Worm (Caenorhabditis elegans) whole organism, L3 larva: ENCODE results near the gene Y57A10C.8.

Experiments used
- ZK546.5 ChIP-seq: sonication (generic microtip); optimal IDR thresholded peaks from 2 replicates; lab custom pipeline; 2017; ENCODE audit warnings: missing biosample characterization, missing genetic modification characterization
- aly-2 ChIP-seq: fragments of 150-350 bp; optimal IDR thresholded peaks from 2 replicates; lab custom pipeline; 2014; ENCODE audit warnings: missing biosample characterization, missing genetic modification characterization
- ama-1 ChIP-seq: fragments of 150-350 bp; optimal IDR thresholded peaks from 2 replicates; lab custom pipeline; 2018
- ceh-16 ChIP-seq: sonication (generic microtip); optimal IDR thresholded peaks from 2 replicates; lab custom pipeline; 2017; ENCODE audit warnings: missing biosample characterization, missing genetic modification characterization
- ceh-28 ChIP-seq: fragments of 150-350 bp; optimal IDR thresholded peaks from 2 replicates; lab custom pipeline; 2014; ENCODE audit warnings: missing biosample characterization, missing genetic modification reagents, missing genetic modification characterization
- ceh-82 ChIP-seq: fragments of 150-350 bp; optimal IDR thresholded peaks from 2 replicates; lab custom pipeline; 2014; ENCODE audit warnings: missing biosample characterization, missing genetic modification characterization
- daf-12 ChIP-seq: fragments of 150-350 bp; optimal IDR thresholded peaks from 2 replicates; lab custom pipeline; 2014; ENCODE audit warnings: missing biosample characterization, missing genetic modification reagents, missing genetic modification characterization
- egl-27 ChIP-seq: sonication (generic microtip); optimal IDR thresholded peaks from 4 replicates; lab custom pipeline; 2017; ENCODE audit warnings: missing biosample characterization, missing genetic modification reagents, missing genetic modification characterization
- egl-5 ChIP-seq: fragments of 150-350 bp; optimal IDR thresholded peaks from 2 replicates; lab custom pipeline; 2017; ENCODE audit warnings: missing biosample characterization, missing genetic modification reagents, missing genetic modification characterization, inconsistent platforms
- elt-2 ChIP-seq: sonication (generic microtip); optimal IDR thresholded peaks from 2 replicates; lab custom pipeline; 2016; ENCODE audit warnings: missing genetic modification reagents, mild to moderate bottlenecking, missing genetic modification characterization, missing compliant biosample characterization
- eor-1 ChIP-seq, 2 experiments: fragments of 150-350 bp; optimal IDR thresholded peaks; 2 replicates each; lab custom pipeline; 2014 to 2018; ENCODE audit warnings: missing biosample characterization in 2 of 2, missing genetic modification characterization in 2 of 2
- fkh-10 ChIP-seq: sonication (generic microtip); optimal IDR thresholded peaks from 2 replicates; lab custom pipeline; 2017; ENCODE audit warnings: missing biosample characterization, missing genetic modification reagents, missing genetic modification characterization
- hmg-11 ChIP-seq: sonication (generic microtip); optimal IDR thresholded peaks from 2 replicates; lab custom pipeline; 2016; ENCODE audit warnings: missing genetic modification characterization, missing compliant biosample characterization
- jun-1 ChIP-seq: fragments of 150-350 bp; optimal IDR thresholded peaks from 2 replicates; lab custom pipeline; 2014; ENCODE audit warnings: missing biosample characterization, missing genetic modification reagents, missing genetic modification characterization
- lsy-12 ChIP-seq: sonication (generic microtip); optimal IDR thresholded peaks from 2 replicates; lab custom pipeline; 2016; ENCODE audit warnings: mild to moderate bottlenecking, missing genetic modification characterization, missing compliant biosample characterization
- mml-1 ChIP-seq: fragments of 150-350 bp; sonication (generic microtip); optimal IDR thresholded peaks from 3 replicates; lab custom pipeline; 2014; ENCODE audit warnings: missing biosample characterization, missing genetic modification characterization
- nfya-1 ChIP-seq: sonication (generic microtip); optimal IDR thresholded peaks from 2 replicates; lab custom pipeline; 2017; ENCODE audit warnings: missing genetic modification characterization, mild to moderate bottlenecking, missing compliant biosample characterization, antibody characterized with exemption, moderate library complexity; ENCODE audit not compliant: insufficient read depth
- nhr-11 ChIP-seq: fragments of 150-350 bp; optimal IDR thresholded peaks from 2 replicates; lab custom pipeline; 2014; ENCODE audit warnings: missing biosample characterization, missing genetic modification characterization
- nhr-23 ChIP-seq: fragments of 150-350 bp; optimal IDR thresholded peaks from 2 replicates; lab custom pipeline; 2014; ENCODE audit warnings: missing biosample characterization, missing genetic modification reagents, missing genetic modification characterization
- nhr-237 ChIP-seq: fragments of 150-350 bp; optimal IDR thresholded peaks from 2 replicates; lab custom pipeline; 2014; ENCODE audit warnings: missing biosample characterization, missing genetic modification characterization
- nhr-25 ChIP-seq: sonication (generic microtip); optimal IDR thresholded peaks from 2 replicates; lab custom pipeline; 2017; ENCODE audit warnings: missing biosample characterization, missing genetic modification characterization
- nhr-28 ChIP-seq: fragments of 150-350 bp; optimal IDR thresholded peaks from 2 replicates; lab custom pipeline; 2014; ENCODE audit warnings: missing biosample characterization, missing genetic modification characterization
- nhr-43 ChIP-seq: sonication (generic microtip); optimal IDR thresholded peaks from 2 replicates; lab custom pipeline; 2016; ENCODE audit warnings: mild to moderate bottlenecking, missing genetic modification characterization, missing compliant biosample characterization; ENCODE audit not compliant: poor library complexity, severe bottlenecking
- nhr-67 ChIP-seq: fragments of 150-350 bp; optimal IDR thresholded peaks from 2 replicates; lab custom pipeline; 2014; ENCODE audit warnings: missing biosample characterization, missing genetic modification characterization
- nhr-77 ChIP-seq: fragments of 150-350 bp; optimal IDR thresholded peaks from 2 replicates; lab custom pipeline; 2014; ENCODE audit warnings: missing biosample characterization, missing genetic modification characterization
- pha-4 ChIP-seq: fragments of 150-350 bp; optimal IDR thresholded peaks from 2 replicates; lab custom pipeline; 2014; ENCODE audit warnings: missing biosample characterization, missing genetic modification reagents, missing genetic modification characterization
- snpc-4 ChIP-seq: fragments of 150-350 bp; optimal IDR thresholded peaks from 2 replicates; lab custom pipeline; 2014; ENCODE audit warnings: missing biosample characterization, missing genetic modification characterization
- unc-62 ChIP-seq: fragments of 150-350 bp; sonication (generic microtip); optimal IDR thresholded peaks from 4 replicates; lab custom pipeline; 2014; ENCODE audit warnings: missing biosample characterization, missing genetic modification reagents, missing genetic modification characterization
- zag-1 ChIP-seq: fragments of 150-350 bp; optimal IDR thresholded peaks from 2 replicates; lab custom pipeline; 2014; ENCODE audit warnings: missing biosample characterization, missing genetic modification characterization
- ztf-4 ChIP-seq: fragments of 150-350 bp; optimal IDR thresholded peaks from 2 replicates; lab custom pipeline; 2014; ENCODE audit warnings: missing biosample characterization, missing genetic modification characterization

Gene Y57A10C.8

DNA sequence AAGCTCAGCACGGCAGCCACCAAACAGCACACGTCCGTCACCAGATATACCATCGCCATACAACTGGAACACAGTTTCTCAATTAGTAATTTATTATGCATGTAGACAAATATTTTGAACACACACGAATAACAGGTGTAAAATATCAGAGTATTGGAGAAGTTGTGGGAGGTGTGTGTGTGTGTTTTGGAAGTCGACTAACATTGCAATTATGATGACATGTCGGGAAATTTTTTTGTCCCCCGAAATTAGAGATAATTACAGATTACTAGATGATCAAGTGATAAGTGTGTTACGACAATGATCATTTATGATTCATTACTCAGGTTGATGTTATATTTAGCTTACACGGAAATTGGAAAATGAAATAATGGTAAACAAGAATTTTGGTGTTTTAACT is at the start of gene Y57A10C.8:
TSS of gene Y57A10C.8 (minus strand) at position 101 of the 400 bp plus-strand sequence.
- TF ChIP-seq jun-1 = no peak

DNA sequence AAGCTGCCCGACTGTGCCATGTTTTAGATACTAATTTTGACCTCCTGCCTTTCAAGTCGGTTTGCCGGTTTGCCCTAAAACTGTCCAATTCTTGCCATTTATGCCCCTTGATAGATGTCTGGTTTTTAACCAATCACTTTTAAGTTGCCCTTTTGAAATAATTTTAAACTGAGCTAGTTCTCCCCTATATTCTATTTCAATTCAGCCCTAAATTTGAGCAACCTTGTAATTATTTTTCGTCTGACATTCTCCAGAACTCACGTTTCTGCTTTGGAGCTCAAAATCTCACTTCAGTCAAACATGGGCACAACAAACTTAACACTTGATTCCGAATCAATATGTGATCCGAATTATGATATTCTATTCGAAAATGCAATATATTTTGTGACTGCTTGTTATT is 43.8 kb upstream of the Y57A10C.8 start, which contains the start of gene srg-17:
TSS of gene srg-17 (plus strand) at position 301 of the 400 bp plus-strand sequence.
- TF ChIP-seq nhr-77 (tag; lab: Kevin White, UChicago) (no peak), aly-2 (tag; lab: Kevin White, UChicago) (no peak)

DNA sequence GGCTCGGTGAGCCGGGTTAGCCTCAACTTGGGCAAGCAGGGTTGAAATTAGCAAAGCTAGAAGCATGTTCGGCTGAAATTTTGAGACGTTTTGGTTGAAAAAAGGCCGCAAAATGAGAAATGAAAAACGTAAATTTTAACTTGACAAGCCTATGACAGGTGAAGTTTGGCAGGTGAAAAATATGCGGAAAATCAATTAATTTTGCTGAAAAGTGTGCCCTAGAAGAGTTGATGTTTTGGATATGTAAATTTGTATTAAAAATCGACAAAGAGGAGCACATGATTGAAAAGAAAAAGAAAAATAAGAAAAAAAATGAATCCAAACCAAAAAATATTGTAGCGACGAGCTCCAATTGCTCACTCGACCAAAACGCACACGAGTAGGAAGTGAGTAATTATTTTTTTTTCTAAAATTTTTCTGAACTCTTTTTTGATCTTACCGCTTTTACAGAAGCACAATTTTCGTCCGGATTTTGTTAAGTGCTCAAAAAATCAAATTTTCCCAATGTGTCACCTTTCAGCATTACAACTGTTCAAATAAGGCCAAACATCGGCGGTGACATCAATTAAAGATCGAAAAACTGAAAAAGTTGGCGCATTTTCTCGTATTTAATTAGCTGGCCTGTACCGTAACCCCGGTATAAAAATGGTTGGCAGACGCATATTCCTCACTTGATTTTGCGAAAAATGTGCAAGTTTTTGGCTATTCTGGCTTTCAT is 41.7 kb upstream of the Y57A10C.8 start, which contains the start of the genes F15A4.5 and phat-8:
TSS of gene F15A4.5 (minus strand) at position 101 of the 718 bp plus-strand sequence.
TSS of gene phat-8 (plus strand) at position 668 of the 718 bp plus-strand sequence.
- TF ChIP-seq pha-4 (tag; lab: Kevin White, UChicago) = no peak
- no peak for TF ChIP-seq ceh-82 (tag; lab: Kevin White, UChicago)
- TF ChIP-seq, all 47 proteins: peak for 0

DNA sequence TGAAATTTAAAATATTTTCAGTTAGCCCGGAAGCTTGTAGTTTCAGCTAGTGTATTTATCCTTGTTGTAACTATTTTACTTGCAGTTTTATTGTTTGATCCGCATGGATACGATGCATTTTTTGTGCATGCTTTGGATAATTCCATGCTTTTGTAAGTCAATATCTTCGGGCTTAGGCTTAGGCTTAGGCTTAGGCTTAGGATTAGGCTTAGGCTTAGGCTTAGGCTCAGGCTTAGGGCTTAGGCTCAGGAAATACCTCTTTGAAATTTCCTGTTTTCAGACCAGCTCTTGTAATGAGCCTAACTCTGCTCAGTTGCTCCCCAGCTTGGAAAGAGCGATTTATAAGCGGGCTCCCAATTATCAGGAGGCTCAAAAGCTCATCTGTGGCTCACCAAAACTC is 37.4 kb upstream of the Y57A10C.8 start, which contains the start of gene srg-16:
TSS of gene srg-16 (plus strand) at position 87 of the 400 bp plus-strand sequence.
- TF ChIP-seq eor-1 (tag; optimal IDR thresholded peaks at IDR 0.05; lab: Kevin White, UChicago) = no peak
- TF ChIP-seq ceh-82 (tag; lab: Kevin White, UChicago) = no peak
- TF ChIP-seq ceh-28 (tag; lab: Kevin White, UChicago) = no peak
- TF ChIP-seq, all 47 proteins: peak for 0

DNA sequence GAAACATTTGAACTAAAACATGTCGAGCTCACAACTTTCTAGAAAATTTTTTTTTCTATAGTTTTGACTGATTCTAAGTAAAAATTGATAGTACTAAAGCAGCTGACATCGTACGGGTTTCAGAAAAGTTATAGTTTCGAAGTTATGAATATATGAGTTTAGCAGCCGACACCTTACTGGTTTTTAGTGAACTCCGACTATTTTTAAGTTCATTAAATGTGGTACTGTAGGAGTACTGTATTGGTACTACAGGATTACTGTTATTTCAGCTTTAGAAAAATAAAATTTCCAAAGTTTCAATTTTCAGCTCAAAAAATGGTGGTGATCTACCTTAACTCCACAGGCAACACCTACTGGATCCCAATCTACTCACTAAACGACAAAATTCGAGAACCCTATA is 35.9 kb upstream of the Y57A10C.8 start, which contains the start of gene sre-37:
TSS of gene sre-37 (plus strand) at position 301 of the 400 bp plus-strand sequence.
- TF ChIP-seq nhr-67 (tag; lab: Kevin White, UChicago) (no peak), snpc-4 (tag; lab: Kevin White, UChicago) (no peak), nhr-77 (tag; lab: Kevin White, UChicago) (no peak), zag-1 (tag; lab: Kevin White, UChicago) (no peak), nhr-23 (tag; lab: Kevin White, UChicago) (no peak), mml-1 (tag; lab: Kevin White, UChicago) (no peak), egl-5 (tag; lab: Kevin White, UChicago) (no peak), unc-62 (no peak), ceh-28 (tag; lab: Kevin White, UChicago) (no peak), nhr-237 (tag; lab: Kevin White, UChicago) (no peak), elt-2 (tag; lab: Kevin White, UChicago) (no peak), egl-27 (tag; lab: Kevin White, UChicago) (no peak), ceh-16 (tag; lab: Kevin White, UChicago) (no peak), ZK546.5 (tag; lab: Kevin White, UChicago) (no peak), lsy-12 (tag; lab: Kevin White, UChicago) (no peak)

DNA sequence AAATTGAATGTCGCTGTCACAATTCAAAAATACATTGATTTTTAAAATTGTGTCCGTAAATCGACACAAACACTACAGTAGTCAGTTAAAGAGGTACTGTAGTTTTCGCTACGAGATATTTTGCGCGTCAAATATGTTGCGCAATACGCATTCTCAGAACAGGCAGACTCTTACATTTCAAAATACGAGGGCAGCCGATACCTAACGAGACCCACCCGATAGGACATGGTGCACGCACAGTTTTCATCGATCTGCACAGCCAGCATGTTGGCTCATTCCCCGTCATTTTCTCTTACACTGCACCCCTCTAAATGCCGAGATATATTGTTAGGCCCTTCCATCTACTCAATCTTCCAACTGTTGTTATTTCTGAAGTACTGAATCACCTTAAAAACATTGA is 32.6 kb upstream of the Y57A10C.8 start, which contains the start of gene F15A4.2:
TSS of gene F15A4.2 (plus strand) at position 301 of the 400 bp plus-strand sequence.
- TF ChIP-seq ztf-4 (tag; lab: Kevin White, UChicago) (no peak), nhr-25 (tag; lab: Kevin White, UChicago) (no peak), nhr-43 (tag; lab: Kevin White, UChicago) (no peak), aly-2 (tag; lab: Kevin White, UChicago) (no peak), snpc-4 (tag; lab: Kevin White, UChicago) (no peak), lsy-12 (tag; lab: Kevin White, UChicago) (no peak), fkh-10 (no peak), nfya-1 (tag; lab: Kevin White, UChicago) (no peak), nhr-77 (tag; lab: Kevin White, UChicago) (no peak), nhr-28 (tag; lab: Kevin White, UChicago) (no peak), nhr-11 (tag; lab: Kevin White, UChicago) (no peak), ZK546.5 (tag; lab: Kevin White, UChicago) (no peak), daf-12 (tag; lab: Kevin White, UChicago) (no peak), egl-27 (tag; lab: Kevin White, UChicago) (no peak), eor-1 (tag; optimal IDR thresholded peaks at IDR 0.05; lab: Kevin White, UChicago) (no peak), ceh-16 (tag; lab: Kevin White, UChicago) (no peak), hmg-11 (tag; lab: Kevin White, UChicago) (no peak), ama-1 (lab: Kevin White, UChicago) (no peak)
